Fruit fly (Drosophila melanogaster): ENCODE measurements around the gene Drak.
A peak's percentile ranks its signal among the peaks of the same experiment; 100 is the strongest.

The Drak gene

dm6 chrX:11558389-11558908, 65.5 kb downstream of the Drak start, which contains the start of gene CG1572 (continued):
- TF ChIP-seq Ravus (GFP tag; IDR thresholded peaks at IDR 0.05) (no peak), prd (optimal IDR thresholded peaks at IDR 0.05) (no peak), prd (GFP tag; IDR thresholded peaks at IDR 0.05) (no peak), CG2116 (GFP tag; optimal IDR thresholded peaks at IDR 0.05) (no peak), CG7963 (GFP tag; IDR thresholded peaks at IDR 0.05; ENCODE audit: partially characterized antibody) (no peak), ci (GFP tag; IDR thresholded peaks at IDR 0.05) (peak; percentile 25; the same call in 1 of the 3 replicates), mld (GFP tag; IDR thresholded peaks at IDR 0.05; ENCODE audit: partially characterized antibody) (no peak), ranshi (GFP tag; IDR thresholded peaks at IDR 0.05) (peak; percentile 34; the same call in 1 of the 2 replicates), E2f2 (GFP tag; IDR thresholded peaks at IDR 0.05) (peak; percentile 23; the same call in 1 of the 2 replicates), CG6813 (GFP tag; optimal IDR thresholded peaks at IDR 0.05) (no peak), CG14710 (tag; optimal IDR thresholded peaks at IDR 0.05) (no peak), Jarid2 (GFP tag; optimal IDR thresholded peaks at IDR 0.05) (peak; percentile 57), insv (GFP tag; optimal IDR thresholded peaks at IDR 0.05) (no peak), CG3065 (GFP tag; optimal IDR thresholded peaks at IDR 0.05) (no peak), chm (GFP tag; IDR thresholded peaks at IDR 0.05) (peak; percentile 23; the same call in 1 of the 2 replicates), Rfx (GFP tag; IDR thresholded peaks at IDR 0.05) (peak; percentile 51; the same call in 1 of the 2 replicates), slbo (GFP tag; IDR thresholded peaks at IDR 0.05) (peak; percentile 26; the same call in 1 of the 2 replicates), kay (GFP tag; optimal IDR thresholded peaks at IDR 0.05) (no peak), Stat92E (GFP tag; optimal IDR thresholded peaks at IDR 0.05) (no peak), Optix (GFP tag; IDR thresholded peaks at IDR 0.05) (no peak), unc-4 (GFP tag; IDR thresholded peaks at IDR 0.05; ENCODE audit: partially characterized antibody) (no peak), sisA (GFP tag; IDR thresholded peaks at IDR 0.05) (no peak), CG11456 (GFP tag; IDR thresholded peaks at IDR 0.05) (no peak), CG3847 (GFP tag; IDR thresholded peaks at IDR 0.05) (0 out of 2 replicates have a peak, but pooled peaks have one; percentile 12), tll (GFP tag; optimal IDR thresholded peaks at IDR 0.05) (no peak), nom (GFP tag; optimal IDR thresholded peaks at IDR 0.05) (peak; percentile 7), Sox100B (GFP tag; optimal IDR thresholded peaks at IDR 0.05) (no peak), kni (GFP tag; optimal IDR thresholded peaks at IDR 0.05) (no peak), Nf-YA (GFP tag; IDR thresholded peaks at IDR 0.05) (no peak), Chrac-16 (GFP tag; optimal IDR thresholded peaks at IDR 0.05) (no peak), CG10543 (GFP tag; optimal IDR thresholded peaks at IDR 0.05) (peak; percentile 43), Atf3 (GFP tag; optimal IDR thresholded peaks at IDR 0.05) (peak; percentile 30), lab (GFP tag; optimal IDR thresholded peaks at IDR 0.05) (peak; percentile 23), lmd (GFP tag; IDR thresholded peaks at IDR 0.05) (peak; percentile 31; the same call in 1 of the 2 replicates), Deaf1 (tag; optimal IDR thresholded peaks at IDR 0.05) (peak; percentile 22), CG11085 (GFP tag; IDR thresholded peaks at IDR 0.05) (no peak), hkb (optimal IDR thresholded peaks at IDR 0.05) (no peak), hkb (GFP tag; IDR thresholded peaks at IDR 0.05) (0 out of 2 replicates have a peak, but pooled peaks have one; percentile 18), row (GFP tag; IDR thresholded peaks at IDR 0.05) (peak; percentile 78), tgo (GFP tag; IDR thresholded peaks at IDR 0.05) (no peak), CG12155 (GFP tag; optimal IDR thresholded peaks at IDR 0.05) (no peak), zfh1 (GFP tag; IDR thresholded peaks at IDR 0.05) (peak; percentile 46; the same call in 1 of the 3 replicates), CG13424 (tag; optimal IDR thresholded peaks at IDR 0.05) (no peak), CG7786 (GFP tag; optimal IDR thresholded peaks at IDR 0.05) (no peak), CG13123 (GFP tag; optimal IDR thresholded peaks at IDR 0.05) (no peak), amos (GFP tag; IDR thresholded peaks at IDR 0.05; ENCODE audit: partially characterized antibody) (no peak; the same call in 1 of the 2 replicates), CG11695 (GFP tag; IDR thresholded peaks at IDR 0.05) (no peak; the same call in 2 of the 3 replicates), Dip3 (GFP tag; optimal IDR thresholded peaks at IDR 0.05) (no peak), Ets65A (GFP tag) (peak; percentile 87), Pdp1 (GFP tag; optimal IDR thresholded peaks at IDR 0.05) (no peak)

All from whole organism, embryonic.